Fruit fly (Drosophila melanogaster) whole organism: ENCODE results near the gene CG34001.

Source experiments
- CG8478 ChIP-seq: fragments of >200 bp; optimal IDR thresholded peaks from 2 replicates; lab custom pipeline; 2018; ENCODE audit warnings: inconsistent platforms
- pan ChIP-seq: fragments of >200 bp; optimal IDR thresholded peaks from 2 replicates; lab custom pipeline; 2017
- psq ChIP-seq: fragments of >200 bp; optimal IDR thresholded peaks from 2 replicates; lab custom pipeline; 2017
- usp ChIP-seq: fragments of >200 bp; optimal IDR thresholded peaks from 2 replicates; lab custom pipeline; 2017; ENCODE audit warnings: missing biosample characterization, missing genetic modification characterization, mixed read lengths

DNA sequence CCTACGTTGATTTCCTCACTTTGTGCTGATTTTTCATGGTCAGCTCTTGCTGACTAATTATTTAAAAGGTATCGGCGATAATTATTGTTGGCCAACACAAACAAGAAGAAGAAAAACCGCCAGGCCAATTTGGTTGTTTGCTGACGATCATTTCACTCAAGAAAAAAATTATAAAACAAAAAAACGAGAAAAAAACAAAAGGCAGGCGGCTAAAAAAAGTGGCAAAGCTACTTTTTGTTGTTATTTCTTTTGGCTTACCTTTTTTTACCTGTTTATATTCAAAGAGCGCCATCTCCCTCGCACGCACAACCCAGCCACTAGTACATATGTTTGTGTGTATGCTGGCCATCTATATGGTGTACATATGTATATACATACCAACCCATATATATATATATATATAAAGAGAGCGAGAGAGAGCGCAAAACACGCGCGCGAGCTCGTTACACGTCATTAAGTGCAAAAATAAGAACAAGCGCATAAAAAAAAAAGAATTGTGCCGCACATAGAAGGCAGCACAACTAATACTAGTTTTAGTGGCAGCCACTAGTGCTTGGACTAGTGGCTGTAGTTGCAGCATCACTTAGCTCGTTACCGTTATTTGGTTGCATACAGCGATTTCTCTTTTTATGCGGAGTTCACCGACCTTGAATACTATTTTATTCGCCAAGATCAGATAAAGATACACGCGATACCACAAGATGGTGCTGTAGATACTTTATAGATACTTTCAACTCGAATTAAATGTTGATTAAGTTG lies 44.9 kb downstream of the CG34001 start:
- no peak for TF ChIP-seq usp
- TF ChIP-seq psq (lab: Kevin White, UChicago) = no peak
- TF ChIP-seq CG8478 (lab: Kevin White, UChicago) = no peak
- TF ChIP-seq pan (lab: Kevin White, UChicago) = no peak
